Worm (Caenorhabditis elegans): ENCODE measurements around the gene cmtr-1.
A peak's percentile ranks its signal among the peaks of the same experiment; 100 is the strongest.
"Not testable (repeated sequence)": the region's sequence is repeated elsewhere in the genome, so short reads cannot be mapped to it uniquely, and the experiment has no call there.

Gene cmtr-1

ce11 chrII:14983909-14984308 is 42.0 kb upstream of the cmtr-1 start, which contains the start of gene Y53F4B.5:
TSS of gene Y53F4B.5 (minus strand) at chrII:14984009.
- TF ChIP-seq skn-1 (tag; optimal IDR thresholded peaks at IDR 0.05), result no peak
- TF ChIP-seq nhr-23 (tag; optimal IDR thresholded peaks at IDR 0.05), result no peak
- no peak for TF ChIP-seq jun-1 (tag; optimal IDR thresholded peaks at IDR 0.05)
- TF ChIP-seq ceh-9 (tag; optimal IDR thresholded peaks at IDR 0.05), result no peak
- TF ChIP-seq egl-27 (tag; optimal IDR thresholded peaks at IDR 0.05), result no peak
- no peak for TF ChIP-seq aly-2 (tag; optimal IDR thresholded peaks at IDR 0.05)
- no peak for TF ChIP-seq nhr-67 (tag; optimal IDR thresholded peaks at IDR 0.05)
- TF ChIP-seq mml-1 (tag; optimal IDR thresholded peaks at IDR 0.05), result no peak
- TF ChIP-seq nhr-12 (tag; optimal IDR thresholded peaks at IDR 0.05), result no peak
- no peak for TF ChIP-seq tbx-2 (tag; optimal IDR thresholded peaks at IDR 0.05)
- no peak for TF ChIP-seq fkh-10 (GFP tag; optimal IDR thresholded peaks at IDR 0.05)
- no peak for TF ChIP-seq ama-1 (optimal IDR thresholded peaks at IDR 0.05)
- TF ChIP-seq nhr-76 (tag; optimal IDR thresholded peaks at IDR 0.05), result no peak
- TF ChIP-seq zag-1 (tag; optimal IDR thresholded peaks at IDR 0.05), result no peak

- not testable (repeated sequence) for TF ChIP-seq ZK546.5 (tag; optimal IDR thresholded peaks at IDR 0.05); egl-5 (tag; optimal IDR thresholded peaks at IDR 0.05); nfya-1 (tag; optimal IDR thresholded peaks at IDR 0.05; ENCODE audit: insufficient read depth)
Observed at ce11 chrII:14988171-14988570, 37.7 kb upstream of the cmtr-1 start, which contains the start of gene Y53F4B.43. TSS of gene Y53F4B.43 (plus strand) at chrII:14988471.

ce11 chrII:14992598-14992997 is 33.3 kb upstream of the cmtr-1 start, which contains the start of gene Y53F4B.7:
TSS of gene Y53F4B.7 (plus strand) at chrII:14992898.
- TF ChIP-seq ceh-28, egl-27, ceh-16 (tag; optimal IDR thresholded peaks at IDR 0.05): not testable (repeated sequence)

ce11 chrII:15003410-15003809 is 22.5 kb upstream of the cmtr-1 start, which contains the start of gene Y53F4B.10:
TSS of gene Y53F4B.10 (minus strand) at chrII:15003510.
- no peak for TF ChIP-seq tbx-2 (tag; optimal IDR thresholded peaks at IDR 0.05)

- TF ChIP-seq lin-15B (tag; optimal IDR thresholded peaks at IDR 0.05), result peak; percentile 34
- TF ChIP-seq mdl-1 (tag; optimal IDR thresholded peaks at IDR 0.05), result no peak
- TF ChIP-seq R02D3.7 (tag; optimal IDR thresholded peaks at IDR 0.05), result peak; percentile 36
Observed at ce11 chrII:15004538-15004937, 21.4 kb upstream of the cmtr-1 start.

ce11 chrII:15005118-15005517 is 20.8 kb upstream of the cmtr-1 start:
- TF ChIP-seq zag-1 (tag; optimal IDR thresholded peaks at IDR 0.05) (no peak), jun-1 (tag; optimal IDR thresholded peaks at IDR 0.05) (no peak), skn-1 (tag; optimal IDR thresholded peaks at IDR 0.05) (no peak), hmg-11 (tag; optimal IDR thresholded peaks at IDR 0.05) (no peak), egl-5 (tag; optimal IDR thresholded peaks at IDR 0.05) (no peak), unc-62 (GFP tag; optimal IDR thresholded peaks at IDR 0.05) (no peak), aly-2 (tag; optimal IDR thresholded peaks at IDR 0.05) (no peak), eor-1 (tag; optimal IDR thresholded peaks at IDR 0.05) (no peak), nhr-77 (tag; optimal IDR thresholded peaks at IDR 0.05) (no peak), mml-1 (tag; optimal IDR thresholded peaks at IDR 0.05) (no peak)

ce11 chrII:15008481-15009057 is 17.3 kb upstream of the cmtr-1 start:
- TF ChIP-seq ceh-82 (tag; optimal IDR thresholded peaks at IDR 0.05) (no peak), zag-1 (tag; optimal IDR thresholded peaks at IDR 0.05) (no peak), nhr-67 (tag; optimal IDR thresholded peaks at IDR 0.05) (no peak), nfya-1 (tag; optimal IDR thresholded peaks at IDR 0.05; ENCODE audit: insufficient read depth) (no peak), unc-39 (tag; optimal IDR thresholded peaks at IDR 0.05) (no peak), ceh-9 (tag; optimal IDR thresholded peaks at IDR 0.05) (no peak), unc-62 (GFP tag; optimal IDR thresholded peaks at IDR 0.05) (no peak), mdl-1 (tag; optimal IDR thresholded peaks at IDR 0.05) (no peak), fkh-10 (GFP tag; optimal IDR thresholded peaks at IDR 0.05) (no peak), sea-2 (GFP tag; optimal IDR thresholded peaks at IDR 0.05) (no peak), nhr-11 (tag; optimal IDR thresholded peaks at IDR 0.05) (no peak), nhr-237 (tag; optimal IDR thresholded peaks at IDR 0.05) (no peak)

All from whole organism, L3 larva.